Fruit fly (Drosophila melanogaster) whole organism, wandering third instar larva: ENCODE data around the gene Pdcd4.
A peak's percentile ranks its signal among the peaks of the same experiment; 100 is the strongest.

Experiments
- Abd-B ChIP-seq: fragments of >200 bp; optimal IDR thresholded peaks from 2 replicates; lab custom pipeline; 2017; ENCODE audit warnings: missing biosample characterization, missing genetic modification characterization
- CG32264 ChIP-seq: fragments of 200-800 bp; sonication (Bioruptor generic); optimal IDR thresholded peaks from 2 replicates; lab custom pipeline; 2016; ENCODE audit warnings: missing biosample characterization, missing genetic modification characterization
- CG9705 ChIP-seq: fragments of 200-800 bp; sonication (Bioruptor generic); optimal IDR thresholded peaks from 2 replicates; lab custom pipeline; 2018; ENCODE audit warnings: missing biosample characterization, mild to moderate bottlenecking, missing genetic modification characterization
- CrebA ChIP-seq: fragments of 200-800 bp; sonication (Bioruptor generic); optimal IDR thresholded peaks from 2 replicates; lab custom pipeline; 2016; ENCODE audit warnings: missing biosample characterization, mild to moderate bottlenecking, missing genetic modification characterization, borderline replicate concordance
- Dfd ChIP-seq: fragments of >200 bp; optimal IDR thresholded peaks from 2 replicates; lab custom pipeline; 2017; ENCODE audit warnings: missing biosample characterization, missing genetic modification characterization
- Dif ChIP-seq: fragments of 200-275, 200-300 bp; sonication (Bioruptor generic); optimal IDR thresholded peaks from 2 replicates; lab custom pipeline; 2018; ENCODE audit warnings: missing biosample characterization, missing genetic modification characterization; ENCODE audit not compliant: partially characterized antibody
- GATAd ChIP-seq: sonication (Bioruptor generic); optimal IDR thresholded peaks from 2 replicates; lab custom pipeline; 2016; ENCODE audit warnings: missing biosample characterization, missing genetic modification characterization
- HLH106 ChIP-seq: fragments of 200-800 bp; optimal IDR thresholded peaks from 3 replicates; lab custom pipeline; 2019; ENCODE audit warnings: missing biosample characterization, mild to moderate bottlenecking, missing genetic modification characterization, moderate library complexity
- Hnf4 ChIP-seq: fragments of 200-800 bp; sonication (Bioruptor generic); optimal IDR thresholded peaks from 2 replicates; lab custom pipeline; 2016; ENCODE audit warnings: missing biosample characterization, mild to moderate bottlenecking, missing genetic modification characterization
- Hr78 ChIP-seq: fragments of >200 bp; optimal IDR thresholded peaks from 2 replicates; lab custom pipeline; 2017; ENCODE audit warnings: missing biosample characterization, missing genetic modification characterization
- Hr83 ChIP-seq: fragments of 200-300 bp; sonication (Bioruptor generic); optimal IDR thresholded peaks from 2 replicates; lab custom pipeline; 2016; ENCODE audit warnings: missing biosample characterization, mild to moderate bottlenecking, missing genetic modification characterization, moderate library complexity; ENCODE audit not compliant: poor library complexity, severe bottlenecking
- Jra ChIP-seq: sonication (Bioruptor generic); optimal IDR thresholded peaks from 2 replicates; lab custom pipeline; 2016; ENCODE audit warnings: missing biosample characterization, missing genetic modification characterization
- Mio ChIP-seq: sonication (Bioruptor generic); optimal IDR thresholded peaks from 2 replicates; lab custom pipeline; 2016; ENCODE audit warnings: missing biosample characterization, missing genetic modification characterization
- Myc ChIP-seq: fragments of >200 bp; optimal IDR thresholded peaks from 2 replicates; lab custom pipeline; 2017
- N ChIP-seq: fragments of >200 bp; optimal IDR thresholded peaks from 2 replicates; lab custom pipeline; 2018; ENCODE audit warnings: missing biosample characterization, missing external identifiers, missing genetic modification characterization
- OdsH ChIP-seq: fragments of 200-800 bp; sonication (Bioruptor generic); optimal IDR thresholded peaks from 2 replicates; lab custom pipeline; 2016; ENCODE audit warnings: missing biosample characterization, mild to moderate bottlenecking, missing genetic modification characterization
- Rel ChIP-seq, 2 experiments: fragments of 200-800 bp; sonication (Bioruptor generic) in 1 of 2; optimal IDR thresholded peaks; 2 replicates in 1 of 2; 3 replicates in 1 of 2; lab custom pipeline; 2016 to 2019; ENCODE audit warnings: mild to moderate bottlenecking in 2 of 2, missing biosample characterization in 2 of 2, missing genetic modification characterization in 2 of 2, moderate library complexity in 1 of 2
- Sp1 ChIP-seq: fragments of 200-800 bp; sonication (Bioruptor generic); optimal IDR thresholded peaks from 3 replicates; lab custom pipeline; 2019; ENCODE audit warnings: missing biosample characterization, mild to moderate bottlenecking, missing genetic modification characterization, moderate library complexity
- Vsx2 ChIP-seq: fragments of 200-300, 225-300 bp; sonication (Bioruptor generic); optimal IDR thresholded peaks from 2 replicates; lab custom pipeline; 2018; ENCODE audit warnings: missing biosample characterization, missing genetic modification characterization; ENCODE audit not compliant: partially characterized antibody
- br ChIP-seq: fragments of 200-800 bp; sonication (Bioruptor generic); optimal IDR thresholded peaks from 2 replicates; lab custom pipeline; 2016; ENCODE audit warnings: missing biosample characterization, missing genetic modification characterization
- brk ChIP-seq: fragments of 200-800 bp; sonication (Bioruptor generic); optimal IDR thresholded peaks from 2 replicates; lab custom pipeline; 2016; ENCODE audit warnings: missing biosample characterization, mild to moderate bottlenecking, missing genetic modification characterization
- dl ChIP-seq, 2 experiments: fragments of 175-275, 200-275 bp in 1 of 2; fragments of 200-275 bp in 1 of 2; sonication (Bioruptor generic); optimal IDR thresholded peaks; lab custom pipeline; 2018; ENCODE audit warnings: mild to moderate bottlenecking in 2 of 2, missing biosample characterization in 2 of 2, missing genetic modification characterization in 2 of 2, moderate library complexity in 2 of 2; ENCODE audit not compliant: partially characterized antibody in 2 of 2, insufficient read depth in 1 of 2
- dmrt93B ChIP-seq: fragments of 200-800 bp; sonication (Bioruptor generic); optimal IDR thresholded peaks from 2 replicates; lab custom pipeline; 2018; ENCODE audit warnings: missing biosample characterization, mild to moderate bottlenecking, missing genetic modification characterization
- dsf ChIP-seq: sonication (Bioruptor generic); optimal IDR thresholded peaks from 2 replicates; lab custom pipeline; 2016; ENCODE audit warnings: missing biosample characterization, missing genetic modification characterization, borderline replicate concordance
- ey ChIP-seq: fragments of 200-800 bp; sonication (Bioruptor generic); optimal IDR thresholded peaks from 2 replicates; lab custom pipeline; 2016; ENCODE audit warnings: missing biosample characterization, missing genetic modification characterization
- foxo ChIP-seq, 2 experiments: fragments of 200-800 bp; sonication (Bioruptor generic); optimal IDR thresholded peaks; 2 replicates in 1 of 2; 3 replicates in 1 of 2; lab custom pipeline; 2016 to 2017; ENCODE audit warnings: missing biosample characterization in 2 of 2, missing genetic modification characterization in 2 of 2
- fru ChIP-seq: fragments of 200-800 bp; sonication (Bioruptor generic); optimal IDR thresholded peaks from 3 replicates; lab custom pipeline; 2016; ENCODE audit warnings: missing biosample characterization, mild to moderate bottlenecking, missing genetic modification characterization
- h ChIP-seq: fragments of 200-800 bp; sonication (Bioruptor generic); optimal IDR thresholded peaks from 3 replicates; lab custom pipeline; 2016; ENCODE audit warnings: missing biosample characterization, mild to moderate bottlenecking, missing genetic modification characterization
- jim ChIP-seq: fragments of 175-275, 200-325 bp; sonication (Bioruptor generic); optimal IDR thresholded peaks from 2 replicates; lab custom pipeline; 2016; ENCODE audit warnings: missing biosample characterization, mild to moderate bottlenecking, missing genetic modification characterization
- lola ChIP-seq: fragments of >200 bp; optimal IDR thresholded peaks from 2 replicates; lab custom pipeline; 2017; ENCODE audit warnings: missing biosample characterization, missing genetic modification characterization
- pan ChIP-seq: fragments of >200 bp; optimal IDR thresholded peaks from 2 replicates; lab custom pipeline; 2017
- psq ChIP-seq: fragments of 200-800 bp; sonication (Bioruptor generic); optimal IDR thresholded peaks from 3 replicates; lab custom pipeline; 2017; ENCODE audit warnings: missing biosample characterization, mild to moderate bottlenecking, missing genetic modification characterization, moderate library complexity
- rgr ChIP-seq: fragments of 200-800 bp; sonication (Bioruptor generic); optimal IDR thresholded peaks from 3 replicates; lab custom pipeline; 2016; ENCODE audit warnings: missing biosample characterization, mild to moderate bottlenecking, missing genetic modification characterization
- sage ChIP-seq: fragments of 200-800 bp; sonication (Bioruptor generic); optimal IDR thresholded peaks from 2 replicates; lab custom pipeline; 2016; ENCODE audit warnings: missing biosample characterization, mild to moderate bottlenecking, missing genetic modification characterization
- sv ChIP-seq: fragments of 200-800 bp; sonication (Bioruptor generic); optimal IDR thresholded peaks from 3 replicates; lab custom pipeline; 2016; ENCODE audit warnings: missing biosample characterization, missing genetic modification characterization
- tai ChIP-seq: sonication (Bioruptor generic); optimal IDR thresholded peaks from 2 replicates; lab custom pipeline; 2016; ENCODE audit warnings: missing biosample characterization, missing genetic modification characterization
- usp ChIP-seq: fragments of >200 bp; optimal IDR thresholded peaks from 2 replicates; lab custom pipeline; 2017; ENCODE audit warnings: missing biosample characterization, missing genetic modification characterization
- woc ChIP-seq: sonication (Bioruptor generic); optimal IDR thresholded peaks from 2 replicates; lab custom pipeline; 2016; ENCODE audit warnings: missing biosample characterization, mild to moderate bottlenecking, missing genetic modification characterization

The Pdcd4 gene

DNA sequence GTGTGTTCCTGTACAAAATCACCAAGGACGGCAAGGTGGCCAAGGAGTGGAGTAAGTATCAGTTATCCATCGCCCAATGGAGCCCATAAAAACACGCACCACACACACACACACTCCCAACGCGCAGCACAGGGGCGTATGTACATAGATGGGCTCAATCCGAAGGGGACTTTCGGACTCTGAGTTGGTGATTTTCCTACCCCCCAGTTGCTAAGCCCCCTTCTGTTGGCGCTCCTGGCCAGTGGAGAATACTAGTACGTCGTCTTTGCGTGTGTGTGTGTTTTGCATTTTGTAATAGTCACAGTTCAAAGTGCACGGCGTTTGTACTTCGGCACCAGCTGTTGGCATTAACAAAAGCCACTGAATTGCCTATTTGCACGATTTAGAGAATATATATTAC, 15.1 kb downstream of the Pdcd4 start:
- TF ChIP-seq h (GFP tag; lab: Kevin White, UChicago) (peak; percentile 74), brk (GFP tag; lab: Kevin White, UChicago) (no peak), foxo (GFP tag; optimal IDR thresholded peaks at IDR 0.05; lab: Kevin White, UChicago) (peak in 1 of 2 experiments; percentile 74), Dif (no peak), psq (GFP tag; lab: Kevin White, UChicago) (no peak), Jra (GFP tag; lab: Kevin White, UChicago) (peak; percentile 2), Mio (GFP tag; lab: Kevin White, UChicago) (no peak), woc (no peak), Hnf4 (peak; percentile 90), CrebA (no peak), br (GFP tag; lab: Kevin White, UChicago) (peak; percentile 78), N (GFP tag; lab: Kevin White, UChicago) (no peak), fru (GFP tag; lab: Kevin White, UChicago) (peak; percentile 47), ey (GFP tag; lab: Kevin White, UChicago) (peak; percentile 84), Vsx2 (no peak), Dfd (GFP tag; lab: Kevin White, UChicago) (no peak), GATAd (GFP tag; lab: Kevin White, UChicago) (no peak), dmrt93B (peak; percentile 46), Hr78 (GFP tag; lab: Kevin White, UChicago) (no peak), OdsH (GFP tag; lab: Kevin White, UChicago) (peak; percentile 75), pan (lab: Kevin White, UChicago) (no peak), Myc (lab: Kevin White, UChicago) (no peak), rgr (GFP tag; lab: Kevin White, UChicago) (peak; percentile 80), lola (GFP tag; lab: Kevin White, UChicago) (no peak), dsf (GFP tag; lab: Kevin White, UChicago) (no peak), usp (GFP tag; lab: Kevin White, UChicago) (no peak), CG32264 (GFP tag; lab: Kevin White, UChicago) (no peak), sage (no peak), Abd-B (GFP tag; lab: Kevin White, UChicago) (no peak), tai (GFP tag; lab: Kevin White, UChicago) (no peak), dl (GFP tag; optimal IDR thresholded peaks at IDR 0.05; lab: Kevin White, UChicago; ENCODE audit: insufficient read depth in 1 of 2, partially characterized antibody in 2 of 2) (no peak), HLH106 (tag; lab: Kevin White, UChicago) (peak; percentile 67), Hr83 (GFP tag; lab: Kevin White, UChicago) (peak; percentile 84), sv (GFP tag; lab: Kevin White, UChicago) (peak; percentile 65), Rel (GFP tag; optimal IDR thresholded peaks at IDR 0.05; lab: Kevin White, UChicago) (no peak), Rel (tag; optimal IDR thresholded peaks at IDR 0.05; lab: Kevin White, UChicago) (peak; percentile 56), CG9705 (GFP tag; lab: Kevin White, UChicago) (peak; percentile 31), jim (GFP tag; lab: Kevin White, UChicago) (peak; percentile 8), Sp1 (GFP tag; lab: Kevin White, UChicago) (peak; percentile 45)

DNA sequence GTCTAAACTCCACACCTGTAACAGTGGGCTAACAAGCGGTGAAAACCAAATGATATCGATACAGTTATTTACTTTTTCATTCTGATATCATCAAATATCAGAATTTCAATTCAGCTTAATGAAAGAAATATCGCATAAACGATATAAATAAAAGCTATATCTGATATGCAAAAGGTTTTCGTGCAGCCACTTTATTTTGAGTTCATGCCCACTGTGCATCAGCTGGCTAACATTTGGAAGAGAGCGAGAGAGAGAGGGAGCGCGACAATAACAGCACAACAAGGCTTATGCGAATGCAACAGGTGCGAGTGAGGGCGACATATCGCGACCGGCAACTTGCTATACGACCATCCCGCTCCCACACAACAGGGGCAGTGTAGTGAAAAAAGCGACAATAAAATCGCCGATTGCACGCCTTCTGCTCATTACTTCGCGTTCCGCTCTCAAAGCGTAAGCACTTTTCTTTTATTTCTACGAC, 15.8 kb downstream of the Pdcd4 start, which contains the start of gene CG11151:
TSS of gene CG11151 (plus strand) at position 334 of the 478 bp plus-strand sequence.
- TF ChIP-seq sv (GFP tag; lab: Kevin White, UChicago) (peak; percentile 90), Sp1 (GFP tag; lab: Kevin White, UChicago) (peak; percentile 97), lola (GFP tag; lab: Kevin White, UChicago) (no peak), GATAd (GFP tag; lab: Kevin White, UChicago) (peak; percentile 69), CG32264 (GFP tag; lab: Kevin White, UChicago) (peak; percentile 93), h (GFP tag; lab: Kevin White, UChicago) (peak; percentile 98), jim (GFP tag; lab: Kevin White, UChicago) (no peak), Myc (lab: Kevin White, UChicago) (no peak), Mio (GFP tag; lab: Kevin White, UChicago) (peak; percentile 82), dsf (GFP tag; lab: Kevin White, UChicago) (peak; percentile 83), foxo (GFP tag; optimal IDR thresholded peaks at IDR 0.05; lab: Kevin White, UChicago) (peak; percentile 93 to 98), Abd-B (GFP tag; lab: Kevin White, UChicago) (no peak), HLH106 (tag; lab: Kevin White, UChicago) (peak; percentile 96), Hr83 (GFP tag; lab: Kevin White, UChicago) (peak; percentile 39), Dfd (GFP tag; lab: Kevin White, UChicago) (no peak), Dif (peak; percentile 36), ey (GFP tag; lab: Kevin White, UChicago) (peak; percentile 97), brk (GFP tag; lab: Kevin White, UChicago) (peak; percentile 88), Vsx2 (no peak), OdsH (GFP tag; lab: Kevin White, UChicago) (peak; percentile 97), fru (GFP tag; lab: Kevin White, UChicago) (peak; percentile 99), Hnf4 (peak; percentile 97), sage (peak; percentile 96), Jra (GFP tag; lab: Kevin White, UChicago) (peak; percentile 91), Hr78 (GFP tag; lab: Kevin White, UChicago) (no peak), tai (GFP tag; lab: Kevin White, UChicago) (peak; percentile 94), CrebA (no peak), psq (GFP tag; lab: Kevin White, UChicago) (peak; percentile 93), N (GFP tag; lab: Kevin White, UChicago) (no peak), pan (lab: Kevin White, UChicago) (no peak), dmrt93B (peak; percentile 89), br (GFP tag; lab: Kevin White, UChicago) (peak; percentile 98), CG9705 (GFP tag; lab: Kevin White, UChicago) (peak; percentile 95), woc (peak; percentile 98), rgr (GFP tag; lab: Kevin White, UChicago) (peak; percentile 98), Rel (GFP tag; optimal IDR thresholded peaks at IDR 0.05; lab: Kevin White, UChicago) (peak; percentile 77), Rel (tag; optimal IDR thresholded peaks at IDR 0.05; lab: Kevin White, UChicago) (peak; percentile 78), usp (GFP tag; lab: Kevin White, UChicago) (no peak), dl (GFP tag; optimal IDR thresholded peaks at IDR 0.05; lab: Kevin White, UChicago; ENCODE audit: insufficient read depth in 1 of 2, partially characterized antibody in 2 of 2) (peak; percentile 7 to 62)
- TF ChIP-seq, all 38 proteins: peak for 27
